Fruit fly (Drosophila melanogaster): Measurements from ENCODE around the gene Ssdp.

Ssdp gene

dm6 chr3R:18185385-18185784, 14.0 kb downstream of the Ssdp start, which contains the start of the genes Arp5 and CG7208 (continued):
- no peak for TF ChIP-seq Stat92E (GFP tag; optimal IDR thresholded peaks at IDR 0.05)
- TF ChIP-seq nerfin-2 (GFP tag; IDR thresholded peaks at IDR 0.05; ENCODE audit: partially characterized antibody) = no peak
- TF ChIP-seq nmo (GFP tag; optimal IDR thresholded peaks at IDR 0.05) = peak; percentile 83
- TF ChIP-seq CG1233 (GFP tag; optimal IDR thresholded peaks at IDR 0.05) = peak; percentile 64
- peak; percentile 59 for TF ChIP-seq NFAT (GFP tag; IDR thresholded peaks at IDR 0.05)
- peak; percentile 41 for TF ChIP-seq tx (GFP tag; optimal IDR thresholded peaks at IDR 0.05)
- TF ChIP-seq lola (GFP tag; optimal IDR thresholded peaks at IDR 0.05) = peak in 1 of 3 experiments; percentile 51
- peak; percentile 42 for TF ChIP-seq Atf3 (GFP tag; optimal IDR thresholded peaks at IDR 0.05)
- TF ChIP-seq vvl (GFP tag; IDR thresholded peaks at IDR 0.05) = peak; percentile 57
- TF ChIP-seq CG4617 (GFP tag; optimal IDR thresholded peaks at IDR 0.05; ENCODE audit: borderline replicate concordance) = peak; percentile 73
- no peak for TF ChIP-seq chinmo (GFP tag; IDR thresholded peaks at IDR 0.05; ENCODE audit: partially characterized antibody)
- peak; percentile 70 for TF ChIP-seq CG13624 (GFP tag; optimal IDR thresholded peaks at IDR 0.05)
- TF ChIP-seq ap (GFP tag; IDR thresholded peaks at IDR 0.05) = 0 out of 2 replicates have a peak, but pooled peaks have one; percentile 30
- no peak for TF ChIP-seq Asciz (GFP tag; optimal IDR thresholded peaks at IDR 0.05)
- TF ChIP-seq knrl (GFP tag; IDR thresholded peaks at IDR 0.05; ENCODE audit: partially characterized antibody) = no peak
- TF ChIP-seq bsh (GFP tag; optimal IDR thresholded peaks at IDR 0.05) = peak in 1 of 2 experiments; percentile 70
- no peak for TF ChIP-seq Dref (GFP tag; IDR thresholded peaks at IDR 0.05)
- TF ChIP-seq CG2712 (tag; optimal IDR thresholded peaks at IDR 0.05) = peak; percentile 68
- peak; percentile 11 for TF ChIP-seq CG17802 (tag; optimal IDR thresholded peaks at IDR 0.05)
- TF ChIP-seq Hmx (GFP tag; optimal IDR thresholded peaks at IDR 0.05) = no peak
- peak; percentile 55 for TF ChIP-seq scrt (GFP tag; optimal IDR thresholded peaks at IDR 0.05)
- peak; percentile 58 for TF ChIP-seq CG7786 (GFP tag; optimal IDR thresholded peaks at IDR 0.05)
- TF ChIP-seq btn (GFP tag; optimal IDR thresholded peaks at IDR 0.05) = no peak
- peak; percentile 63 for TF ChIP-seq CG18476 (GFP tag; optimal IDR thresholded peaks at IDR 0.05)
- TF ChIP-seq Sox100B (GFP tag; optimal IDR thresholded peaks at IDR 0.05) = peak; percentile 64
- TF ChIP-seq stwl (tag; optimal IDR thresholded peaks at IDR 0.05) = peak; percentile 95
- TF ChIP-seq Mad (GFP tag; optimal IDR thresholded peaks at IDR 0.05) = peak; percentile 53
- TF ChIP-seq pzg (GFP tag; optimal IDR thresholded peaks at IDR 0.05) = peak; percentile 51
- TF ChIP-seq CG4854 (GFP tag; optimal IDR thresholded peaks at IDR 0.05) = peak; percentile 58
- TF ChIP-seq her (GFP tag; optimal IDR thresholded peaks at IDR 0.05) = peak; percentile 8
- no peak for TF ChIP-seq CG4707 (GFP tag; optimal IDR thresholded peaks at IDR 0.05)
- no peak for TF ChIP-seq sim (GFP tag; IDR thresholded peaks at IDR 0.05)
- 0 out of 2 replicates have a peak, but pooled peaks have one; percentile 13 for TF ChIP-seq wor (GFP tag; IDR thresholded peaks at IDR 0.05)
- peak; percentile 19 for TF ChIP-seq CG33557 (GFP tag; optimal IDR thresholded peaks at IDR 0.05)
- peak; percentile 66 for TF ChIP-seq CG8290 (GFP tag; optimal IDR thresholded peaks at IDR 0.05)
- peak in 1 of 2 experiments; percentile 34 for TF ChIP-seq CG8290 (tag; optimal IDR thresholded peaks at IDR 0.05)
- peak; percentile 73 for TF ChIP-seq ems (GFP tag; optimal IDR thresholded peaks at IDR 0.05)
- TF ChIP-seq al (GFP tag; IDR thresholded peaks at IDR 0.05) = peak; percentile 72
- TF ChIP-seq CG2202 (tag; optimal IDR thresholded peaks at IDR 0.05) = no peak
- TF ChIP-seq CG2678 (tag; optimal IDR thresholded peaks at IDR 0.05) = no peak
- peak; percentile 40; the same call in 1 of the 2 replicates for TF ChIP-seq CG17328 (GFP tag; IDR thresholded peaks at IDR 0.05)
- no peak for TF ChIP-seq z (GFP tag; IDR thresholded peaks at IDR 0.05)
- no peak for TF ChIP-seq dmrt99B (tag; optimal IDR thresholded peaks at IDR 0.05)
- TF ChIP-seq CG31224 (GFP tag; IDR thresholded peaks at IDR 0.05) = peak; percentile 35; the same call in 1 of the 2 replicates
- TF ChIP-seq esg (GFP tag; conservative IDR thresholded peaks at IDR 0.05) = peak; percentile 50
- no peak for TF ChIP-seq bowl (GFP tag; IDR thresholded peaks at IDR 0.05)
- peak; percentile 78 for TF ChIP-seq Xbp1 (GFP tag; optimal IDR thresholded peaks at IDR 0.05)
- TF ChIP-seq CG8388 (GFP tag; optimal IDR thresholded peaks at IDR 0.05) = peak; percentile 52
- TF ChIP-seq Spps (tag; optimal IDR thresholded peaks at IDR 0.05) = peak; percentile 29
- TF ChIP-seq Doc2 (GFP tag; IDR thresholded peaks at IDR 0.05) = no peak

Data from whole organism, embryonic.